Worm (Caenorhabditis elegans): ENCODE measurements around the gene ilys-6.

DNA sequence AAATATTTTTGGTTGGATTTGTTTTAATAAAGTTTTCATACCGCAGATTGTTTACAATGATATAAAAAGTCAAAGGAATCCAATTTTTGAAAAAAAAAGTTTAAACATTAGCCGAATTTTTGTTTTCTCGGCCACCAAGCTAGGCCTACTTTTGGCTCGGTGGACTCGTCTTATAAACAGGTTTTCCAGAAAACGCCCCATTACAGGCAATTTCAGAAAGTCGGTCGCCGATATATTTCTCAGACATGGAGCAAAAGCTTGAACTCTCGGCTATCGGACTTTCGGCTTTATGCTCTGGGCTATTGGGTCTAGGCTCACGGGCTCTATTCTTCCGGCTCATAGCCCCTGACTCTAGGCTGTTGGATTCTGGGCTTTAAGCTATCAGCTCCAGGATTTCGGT lies 19.6 kb upstream of the ilys-6 start:
- TF ChIP-seq ZK546.5 (tag; optimal IDR thresholded peaks at IDR 0.05) (no peak), R02D3.7 (tag; optimal IDR thresholded peaks at IDR 0.05) (no peak), nhr-25 (tag; optimal IDR thresholded peaks at IDR 0.05) (no peak), nhr-21 (tag; optimal IDR thresholded peaks at IDR 0.05) (no peak), unc-55 (GFP tag; optimal IDR thresholded peaks at IDR 0.05) (no peak), nhr-11 (tag; optimal IDR thresholded peaks at IDR 0.05) (no peak)
